Worm (Caenorhabditis elegans) whole organism, L2 larva: ENCODE measurements around the gene F10E9.10.

ENCODE experiments used
- lin-39 ChIP-seq: fragments of 150-350 bp; optimal IDR thresholded peaks from 2 replicates; lab custom pipeline; 2014; ENCODE audit warnings: missing biosample characterization, missing genetic modification reagents, missing genetic modification characterization
- nhr-21 ChIP-seq: fragments of 150-350 bp; optimal IDR thresholded peaks from 2 replicates; lab custom pipeline; 2014; ENCODE audit warnings: missing biosample characterization, missing genetic modification characterization
- nhr-77 ChIP-seq: fragments of 150-350 bp; optimal IDR thresholded peaks from 2 replicates; lab custom pipeline; 2014; ENCODE audit warnings: missing biosample characterization, missing genetic modification characterization

The F10E9.10 gene

ce11 chrIII:8271676-8272225, 48.3 kb downstream of the F10E9.10 start, which contains the start of the genes mps-4 and F09G8.10:
TSS of gene mps-4 (minus strand) at chrIII:8271776.
TSS of gene F09G8.10 (minus strand) at chrIII:8272175.
- TF ChIP-seq nhr-21 (no peak), nhr-77 (no peak), lin-39 (tag; lab: Kevin White, UChicago) (no peak)
